Fruit fly (Drosophila melanogaster): ENCODE measurements around the gene CG46412.

CG46412 gene

dm6 chr3L:11539511-11540329 is 24.2 kb downstream of the CG46412 start:
- TF ChIP-seq CG17801 (GFP tag; optimal IDR thresholded peaks at IDR 0.05; ENCODE audit: partially characterized antibody): no peak

- TF ChIP-seq CG17801 (GFP tag; optimal IDR thresholded peaks at IDR 0.05; ENCODE audit: partially characterized antibody): no peak
Observed at dm6 chr3L:11536767-11537419, 27.0 kb downstream of the CG46412 start.

dm6 chr3L:11536132-11536531 is 27.7 kb downstream of the CG46412 start:
- TF ChIP-seq CG17801 (GFP tag; optimal IDR thresholded peaks at IDR 0.05; ENCODE audit: partially characterized antibody): no peak

- TF ChIP-seq CG17801 (GFP tag; optimal IDR thresholded peaks at IDR 0.05; ENCODE audit: partially characterized antibody): peak; percentile 21
Observed at dm6 chr3L:11534391-11535246, 29.3 kb downstream of the CG46412 start.

dm6 chr3L:11533704-11534319 is 30.1 kb downstream of the CG46412 start:
- TF ChIP-seq CG17801 (GFP tag; optimal IDR thresholded peaks at IDR 0.05; ENCODE audit: partially characterized antibody): no peak

- TF ChIP-seq CG17801 (GFP tag; optimal IDR thresholded peaks at IDR 0.05; ENCODE audit: partially characterized antibody): no peak
Observed at dm6 chr3L:11531994-11532732, 31.7 kb downstream of the CG46412 start.

- no peak for TF ChIP-seq CG17801 (GFP tag; optimal IDR thresholded peaks at IDR 0.05; ENCODE audit: partially characterized antibody)
Observed at dm6 chr3L:11531300-11531699, 32.6 kb downstream of the CG46412 start.

dm6 chr3L:11530370-11530769 is 33.5 kb downstream of the CG46412 start:
- TF ChIP-seq CG17801 (GFP tag; optimal IDR thresholded peaks at IDR 0.05; ENCODE audit: partially characterized antibody): no peak

dm6 chr3L:11529707-11530106 is 34.2 kb downstream of the CG46412 start:
- no peak for TF ChIP-seq CG17801 (GFP tag; optimal IDR thresholded peaks at IDR 0.05; ENCODE audit: partially characterized antibody)

dm6 chr3L:11528397-11528923 is 35.4 kb downstream of the CG46412 start:
- TF ChIP-seq CG17801 (GFP tag; optimal IDR thresholded peaks at IDR 0.05; ENCODE audit: partially characterized antibody): no peak

- no peak for TF ChIP-seq CG17801 (GFP tag; optimal IDR thresholded peaks at IDR 0.05; ENCODE audit: partially characterized antibody)
Observed at dm6 chr3L:11526644-11527184, 37.2 kb downstream of the CG46412 start.

dm6 chr3L:11525765-11526164 is 38.1 kb downstream of the CG46412 start:
- TF ChIP-seq CG17801 (GFP tag; optimal IDR thresholded peaks at IDR 0.05; ENCODE audit: partially characterized antibody): no peak

- TF ChIP-seq CG17801 (GFP tag; optimal IDR thresholded peaks at IDR 0.05; ENCODE audit: partially characterized antibody): peak; percentile 5
Observed at dm6 chr3L:11523286-11523685, 40.6 kb downstream of the CG46412 start.

- no peak for TF ChIP-seq CG17801 (GFP tag; optimal IDR thresholded peaks at IDR 0.05; ENCODE audit: partially characterized antibody)
Observed at dm6 chr3L:11522613-11523012, 41.3 kb downstream of the CG46412 start, which contains the start of the genes CG11714 and Fuca. CG11714 (minus strand) TSS chr3L:11522713. Fuca (minus strand) TSS chr3L:11522713.

Measured in ovary, adult (tissue).